Fruit fly (Drosophila melanogaster) whole organism, embryonic: ENCODE measurements around the gene CG15548.
A peak's percentile ranks its signal among the peaks of the same experiment; 100 is the strongest.

ENCODE experiments used
- CG10267 ChIP-seq: fragments of 200-800 bp; sonication (Bioruptor generic); optimal IDR thresholded peaks from 2 replicates; lab custom pipeline; 2018; ENCODE audit warnings: missing biosample characterization, mild to moderate bottlenecking, missing genetic modification characterization, moderate library complexity
- CG1602 ChIP-seq: fragments of 200-800 bp; sonication (Bioruptor generic); optimal IDR thresholded peaks from 3 replicates; lab custom pipeline; 2016; ENCODE audit warnings: missing biosample characterization, missing genetic modification characterization
- CG17612 ChIP-seq: fragments of 200-800 bp; sonication (Bioruptor generic); IDR thresholded peaks from 2 replicates; pipeline ENCODE4 v1.3.6; 2022; ENCODE audit warnings: missing biosample characterization, missing genetic modification characterization
- CG18262 ChIP-seq: fragments of 200-800 bp; optimal IDR thresholded peaks from 3 replicates; lab custom pipeline; 2019; ENCODE audit warnings: missing biosample characterization, mild to moderate bottlenecking, missing genetic modification characterization, moderate library complexity
- Elba2 ChIP-seq: fragments of 200-800 bp; sonication (Bioruptor generic); optimal IDR thresholded peaks from 3 replicates; lab custom pipeline; 2016; ENCODE audit warnings: missing biosample characterization, missing genetic modification characterization
- Hr39 ChIP-seq: fragments of >200 bp; optimal IDR thresholded peaks from 2 replicates; lab custom pipeline; 2017
- Hr51 ChIP-seq, 2 experiments: fragments of 200-800 bp; sonication (Bioruptor generic); optimal IDR thresholded peaks; 2 replicates in 1 of 2; 3 replicates in 1 of 2; lab custom pipeline; 2016 to 2018; ENCODE audit warnings: missing biosample characterization in 2 of 2, missing genetic modification characterization in 2 of 2, mild to moderate bottlenecking in 1 of 2, moderate library complexity in 1 of 2
- Neu2 ChIP-seq: fragments of 200-800 bp; sonication (Bioruptor generic); optimal IDR thresholded peaks from 3 replicates; lab custom pipeline; 2016; ENCODE audit warnings: missing biosample characterization, missing genetic modification characterization, borderline replicate concordance
- Poxn ChIP-seq: fragments of 200-800 bp; sonication (Bioruptor generic); IDR thresholded peaks from 2 replicates; pipeline ENCODE4 v1.3.6; 2022; ENCODE audit warnings: missing biosample characterization, missing genetic modification characterization
- dmrt99B ChIP-seq: fragments of 200-800 bp; sonication (Bioruptor generic); optimal IDR thresholded peaks from 2 replicates; lab custom pipeline; 2018; ENCODE audit warnings: missing biosample characterization, mild to moderate bottlenecking, missing genetic modification characterization, moderate library complexity
- grau ChIP-seq: fragments of 200-800 bp; optimal IDR thresholded peaks from 3 replicates; lab custom pipeline; 2019; ENCODE audit warnings: missing biosample characterization, mild to moderate bottlenecking, missing genetic modification characterization, moderate library complexity
- pan ChIP-seq, 4 experiments: fragments of >200 bp in 3 of 4; fragments of 200-800 bp in 1 of 4; sonication (Bioruptor generic) in 1 of 4; optimal IDR thresholded peaks in 3 of 4; IDR thresholded peaks in 1 of 4; 2 replicates each; pipeline versions ENCODE4 v1.3.6 to Lab custom; 2017 to 2022; ENCODE audit warnings: missing biosample characterization in 2 of 4, missing genetic modification characterization in 2 of 4, mixed read lengths in 1 of 4

- TF ChIP-seq Hr39 (lab: Kevin White, UChicago) (no peak), Neu2 (GFP tag; lab: Kevin White, UChicago) (no peak), CG17612 (GFP tag; lab: Robert Waterston, UW) (no peak), pan (optimal IDR thresholded peaks at IDR 0.05; lab: Kevin White, UChicago) (no peak), pan (GFP tag; optimal IDR thresholded peaks at IDR 0.05 in 1 of 2, IDR thresholded peaks at IDR 0.05 in 1 of 2) (no peak), dmrt99B (tag; lab: Kevin White, UChicago) (peak; percentile 3), CG10267 (tag; lab: Kevin White, UChicago) (no peak), Hr51 (GFP tag; optimal IDR thresholded peaks at IDR 0.05; lab: Kevin White, UChicago) (no peak), Poxn (GFP tag; lab: Robert Waterston, UW) (no peak), grau (tag; lab: Kevin White, UChicago) (no peak), CG1602 (GFP tag; lab: Kevin White, UChicago) (no peak), CG18262 (no peak), Elba2 (GFP tag; lab: Kevin White, UChicago) (no peak)
These were observed 49.7 kb upstream of the CG15548 start for dm6 chr3R:30909840-30910239.
